Worm (Caenorhabditis elegans): Measurements from ENCODE around the gene F22E5.17.
"Not testable (repeated sequence)": the region's sequence is repeated elsewhere in the genome, so short reads cannot be mapped to it uniquely, and the experiment has no call there.

- not testable (repeated sequence) for TF ChIP-seq nhr-11 (tag; optimal IDR thresholded peaks at IDR 0.05); ets-4 (tag; optimal IDR thresholded peaks at IDR 0.05); pha-4 (tag; optimal IDR thresholded peaks at IDR 0.05); sdc-2 (tag; optimal IDR thresholded peaks at IDR 0.05); madf-2 (tag; optimal IDR thresholded peaks at IDR 0.05); ama-1 (optimal IDR thresholded peaks at IDR 0.05); pax-1 (tag; optimal IDR thresholded peaks at IDR 0.05)
These were observed 38.3 kb upstream of the F22E5.17 start, which contains the start of gene F22E5.8 for ce11 chrII:2639401-2640088.
